Fruit fly (Drosophila melanogaster): ENCODE data around the gene CG16734.

DNA sequence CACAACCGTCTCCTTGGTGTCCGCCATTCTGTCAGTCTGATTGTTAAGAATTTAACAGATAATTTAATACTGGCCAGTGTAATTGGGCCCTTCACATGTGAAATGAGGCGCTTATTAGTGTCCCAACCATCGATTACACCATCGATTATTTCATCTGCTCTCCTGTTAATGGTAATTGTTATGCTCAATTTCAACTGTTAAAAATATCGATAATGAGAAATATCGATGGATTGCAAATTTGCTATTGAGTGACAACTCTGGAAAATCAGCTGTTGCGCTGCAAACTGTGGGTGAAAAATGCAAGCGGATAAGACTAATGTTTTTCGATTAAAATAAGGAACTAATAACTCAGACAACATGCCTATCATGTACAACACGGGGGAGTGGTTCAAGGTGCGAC lies 11.9 kb downstream of the CG16734 start, which contains the start of the genes TrpRS and Vps16A:
- TF ChIP-seq ttk (optimal IDR thresholded peaks at IDR 0.05) (no peak), insv (optimal IDR thresholded peaks at IDR 0.05) (no peak), h (optimal IDR thresholded peaks at IDR 0.05) (no peak), Sin3A (optimal IDR thresholded peaks at IDR 0.05) (no peak), psq (optimal IDR thresholded peaks at IDR 0.05) (no peak), Myc (optimal IDR thresholded peaks at IDR 0.05) (no peak)
